Worm (Caenorhabditis elegans) whole organism, L1 larva: ENCODE results near the gene asd-1.
A peak's percentile ranks its signal among the peaks of the same experiment; 100 is the strongest.

Source experiments
- C16A3.4 ChIP-seq: fragments of 150-350 bp; optimal IDR thresholded peaks from 2 replicates; lab custom pipeline; 2014; ENCODE audit warnings: missing biosample characterization, missing genetic modification characterization
- F16B12.6 ChIP-seq: fragments of 150-350 bp; optimal IDR thresholded peaks from 2 replicates; lab custom pipeline; 2014; ENCODE audit warnings: missing biosample characterization, missing genetic modification characterization
- alr-1 ChIP-seq: fragments of 200-800 bp; sonication (Bioruptor generic); optimal IDR thresholded peaks from 2 replicates; lab custom pipeline; 2018; ENCODE audit warnings: borderline replicate concordance, mild to moderate bottlenecking, missing genetic modification characterization, missing compliant biosample characterization
- ama-1 ChIP-seq: fragments of 150-350 bp; optimal IDR thresholded peaks from 2 replicates; lab custom pipeline; 2014
- ceh-63 ChIP-seq: fragments of 200-800 bp; sonication (Bioruptor generic); optimal IDR thresholded peaks from 2 replicates; lab custom pipeline; 2018; ENCODE audit warnings: mild to moderate bottlenecking, missing genetic modification characterization, missing compliant biosample characterization
- ceh-90 ChIP-seq: sonication (generic microtip); optimal IDR thresholded peaks from 2 replicates; lab custom pipeline; 2016; ENCODE audit warnings: missing genetic modification characterization, missing compliant biosample characterization
- dpl-1 ChIP-seq, 3 experiments: fragments of 150-350 bp in 2 of 3; sonication (generic microtip) in 1 of 3; optimal IDR thresholded peaks; 2 replicates each; lab custom pipeline; 2014 to 2017; ENCODE audit warnings: missing biosample characterization in 3 of 3, missing genetic modification characterization in 3 of 3, missing genetic modification reagents in 3 of 3
- efl-1 ChIP-seq, 4 experiments: fragments of 150-350 bp; optimal IDR thresholded peaks in 3 of 4; peaks in 1 of 4; 1 replicate in 1 of 4; 2 replicates in 3 of 4; lab custom pipeline; 2014; ENCODE audit warnings: missing biosample characterization in 2 of 4, missing genetic modification characterization in 2 of 4, missing genetic modification reagents in 2 of 4
- egl-13 ChIP-seq: sonication (generic microtip); optimal IDR thresholded peaks from 2 replicates; lab custom pipeline; 2016; ENCODE audit warnings: missing genotype, missing genetic modification reagents, missing genetic modification characterization, missing compliant biosample characterization
- elt-3 ChIP-seq, 6 experiments: fragments of 150-350 bp in 1 of 6; sonication (generic microtip); optimal IDR thresholded peaks; 2 replicates each; lab custom pipeline; 2017 to 2018; ENCODE audit warnings: missing biosample characterization in 6 of 6, missing genetic modification characterization in 6 of 6, inconsistent platforms in 1 of 6
- fkh-10 ChIP-seq: sonication (generic microtip); optimal IDR thresholded peaks from 2 replicates; lab custom pipeline; 2017; ENCODE audit warnings: missing biosample characterization, missing genetic modification reagents, missing genetic modification characterization
- fkh-8 ChIP-seq: sonication (generic microtip); optimal IDR thresholded peaks from 2 replicates; lab custom pipeline; 2016; ENCODE audit warnings: mild to moderate bottlenecking, missing genetic modification characterization, missing compliant biosample characterization
- hlh-4 ChIP-seq: sonication (generic microtip); optimal IDR thresholded peaks from 2 replicates; lab custom pipeline; 2016; ENCODE audit warnings: mild to moderate bottlenecking, missing genetic modification characterization, missing compliant biosample characterization
- lir-3 ChIP-seq: sonication (generic microtip); optimal IDR thresholded peaks from 2 replicates; lab custom pipeline; 2016; ENCODE audit warnings: mild to moderate bottlenecking, missing genetic modification characterization, moderate library complexity, missing compliant biosample characterization; ENCODE audit not compliant: poor library complexity
- mep-1 ChIP-seq: fragments of 150-350 bp; optimal IDR thresholded peaks from 2 replicates; lab custom pipeline; 2014; ENCODE audit warnings: missing biosample characterization, missing genetic modification characterization
- nhr-19 ChIP-seq: fragments of 200-800 bp; sonication (Bioruptor generic); conservative IDR thresholded peaks from 2 replicates; pipeline ENCODE4 v1.3.6; 2022; ENCODE audit warnings: missing genetic modification characterization, missing compliant biosample characterization
- nhr-47 ChIP-seq: sonication (generic microtip); optimal IDR thresholded peaks from 2 replicates; lab custom pipeline; 2016; ENCODE audit warnings: mild to moderate bottlenecking, missing genetic modification characterization, moderate library complexity, missing compliant biosample characterization
- nhr-76 ChIP-seq: sonication (generic microtip); optimal IDR thresholded peaks from 2 replicates; lab custom pipeline; 2017; ENCODE audit warnings: missing biosample characterization, missing genetic modification characterization
- nhr-85 ChIP-seq: sonication (generic microtip); peaks from one replicate; lab custom pipeline; 2016; ENCODE audit warnings: missing genetic modification characterization, inconsistent platforms, missing compliant biosample characterization
- pag-3 ChIP-seq: sonication (generic microtip); optimal IDR thresholded peaks from 2 replicates; lab custom pipeline; 2017; ENCODE audit warnings: missing genetic modification characterization, mild to moderate bottlenecking, missing compliant biosample characterization, antibody characterized with exemption, borderline replicate concordance; ENCODE audit not compliant: insufficient read depth
- pax-3 ChIP-seq: fragments of 200-800 bp; sonication (Bioruptor generic); optimal IDR thresholded peaks from 2 replicates; lab custom pipeline; 2018; ENCODE audit warnings: mild to moderate bottlenecking, missing genetic modification characterization, moderate library complexity, missing compliant biosample characterization
- skn-1 ChIP-seq: fragments of 150-350 bp; optimal IDR thresholded peaks from 2 replicates; lab custom pipeline; 2014; ENCODE audit warnings: missing biosample characterization, missing genetic modification characterization
- snpc-4 ChIP-seq: fragments of 150-350 bp; optimal IDR thresholded peaks from 2 replicates; lab custom pipeline; 2014; ENCODE audit warnings: missing biosample characterization, missing genetic modification characterization
- sox-4 ChIP-seq: sonication (generic microtip); optimal IDR thresholded peaks from 2 replicates; lab custom pipeline; 2016; ENCODE audit warnings: missing genetic modification characterization, missing compliant biosample characterization
- sptf-1 ChIP-seq: fragments of 150-350 bp; optimal IDR thresholded peaks from 2 replicates; lab custom pipeline; 2014; ENCODE audit warnings: missing biosample characterization, missing genetic modification characterization
- tbx-2 ChIP-seq: sonication (generic microtip); optimal IDR thresholded peaks from 2 replicates; lab custom pipeline; 2016; ENCODE audit warnings: missing genetic modification characterization, missing compliant biosample characterization
- tlp-1 ChIP-seq: fragments of 150-350 bp; optimal IDR thresholded peaks from 2 replicates; lab custom pipeline; 2014; ENCODE audit warnings: missing biosample characterization, missing genetic modification characterization
- unc-98 ChIP-seq: fragments of 200-800 bp; sonication (Bioruptor generic); IDR thresholded peaks from 2 replicates; pipeline ENCODE4 v1.3.6; 2022; ENCODE audit warnings: missing genetic modification characterization, missing compliant biosample characterization
- xbp-1 ChIP-seq: sonication (generic microtip); optimal IDR thresholded peaks from 2 replicates; lab custom pipeline; 2016; ENCODE audit warnings: missing genetic modification characterization, missing compliant biosample characterization
- zip-4 ChIP-seq: fragments of 200-800 bp; sonication (Bioruptor generic); optimal IDR thresholded peaks from 2 replicates; lab custom pipeline; 2018; ENCODE audit warnings: mild to moderate bottlenecking, missing genetic modification characterization, moderate library complexity, missing compliant biosample characterization
- ztf-11 ChIP-seq, 2 experiments: sonication (generic microtip); optimal IDR thresholded peaks; 2 replicates each; lab custom pipeline; 2016 to 2017; ENCODE audit warnings: missing genetic modification characterization in 2 of 2, missing biosample characterization in 1 of 2, missing compliant biosample characterization in 1 of 2

Gene asd-1

DNA sequence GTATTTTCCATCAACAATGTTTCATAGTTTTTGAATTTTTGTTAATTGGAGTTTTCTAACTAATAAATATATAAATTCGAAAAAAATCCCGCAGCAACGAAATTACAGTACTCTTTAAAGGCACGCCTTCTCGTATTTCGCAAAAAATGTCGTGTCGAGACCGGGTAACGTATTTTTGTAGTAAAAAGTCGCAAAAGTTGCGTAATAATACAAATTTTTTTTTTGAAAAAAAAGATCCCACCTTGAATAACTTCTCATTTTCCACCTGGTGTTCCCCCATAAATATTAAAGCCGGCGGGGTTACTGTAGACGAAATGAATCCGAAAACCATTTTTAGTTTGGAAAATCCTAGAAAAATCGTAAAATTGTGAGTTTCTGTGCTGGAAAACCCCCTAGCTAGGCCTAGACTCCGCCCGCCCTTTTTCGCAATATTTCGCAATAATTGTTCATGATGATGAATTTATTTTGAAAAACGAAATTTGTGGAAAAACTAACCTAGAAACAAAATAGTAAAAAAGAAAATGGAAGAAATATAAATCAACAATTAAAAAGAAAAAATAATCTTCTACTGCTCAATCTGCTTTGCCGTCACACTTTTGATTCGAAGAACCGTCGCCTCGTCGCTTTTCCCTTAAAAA, 45.3 kb downstream of the asd-1 start, which contains the start of gene F43C1.7:
Gene F43C1.7 (minus strand): TSS at position 351 of the 638 bp plus-strand sequence.
- TF ChIP-seq skn-1 (peak; percentile 66), elt-3 (tag; optimal IDR thresholded peaks at IDR 0.05; lab: Kevin White, UChicago) (no peak), sox-4 (tag; lab: Kevin White, UChicago) (no peak), alr-1 (tag; lab: Kevin White, UChicago) (no peak), snpc-4 (no peak), zip-4 (GFP tag; lab: Kevin White, UChicago) (peak; percentile 30), egl-13 (tag; lab: Kevin White, UChicago) (no peak), fkh-8 (tag; lab: Kevin White, UChicago) (no peak), efl-1 (optimal IDR thresholded peaks at IDR 0.05; lab: Kevin White, UChicago) (no peak), efl-1 (GFP tag; optimal IDR thresholded peaks at IDR 0.05 in 1 of 2; lab: Kevin White, UChicago) (no peak), nhr-47 (tag; lab: Kevin White, UChicago) (no peak), F16B12.6 (no peak), C16A3.4 (tag; lab: Kevin White, UChicago) (no peak)
- TF ChIP-seq, all 84 proteins: peak for 2

DNA sequence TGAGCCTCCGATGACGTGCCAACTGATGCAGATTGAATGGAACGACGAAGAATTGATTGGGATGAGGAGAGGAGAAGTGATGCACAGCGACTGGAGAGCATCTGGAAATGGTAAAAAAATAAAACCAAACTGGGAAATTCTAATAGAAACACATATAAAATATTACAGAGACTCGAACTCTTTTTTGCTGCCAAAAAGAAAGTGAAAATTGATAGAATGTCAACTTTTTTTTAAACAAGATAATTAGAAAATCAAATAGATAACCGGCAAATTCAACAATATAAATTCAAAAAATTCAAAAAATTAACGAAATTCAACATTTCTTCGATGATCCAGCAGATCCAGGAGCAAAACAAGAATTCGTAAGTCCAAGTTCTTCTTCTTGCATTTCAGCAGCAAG, 46.4 kb downstream of the asd-1 start, which contains the start of gene mrpl-21:
Gene mrpl-21 (minus strand): TSS at position 101 of the 400 bp plus-strand sequence.
- TF ChIP-seq elt-3 (tag; optimal IDR thresholded peaks at IDR 0.05; lab: Kevin White, UChicago) (no peak), ceh-90 (tag; lab: Kevin White, UChicago) (no peak), pax-3 (tag; lab: Kevin White, UChicago) (no peak), fkh-10 (GFP tag; lab: Kevin White, UChicago) (no peak), tlp-1 (no peak), nhr-47 (tag; lab: Kevin White, UChicago) (no peak), tbx-2 (tag; lab: Kevin White, UChicago) (no peak), ceh-63 (GFP tag; lab: Kevin White, UChicago) (no peak), nhr-85 (tag; lab: Kevin White, UChicago) (peak; percentile 2), hlh-4 (tag; lab: Kevin White, UChicago) (no peak), unc-98 (GFP tag; lab: Robert Waterston, UW) (no peak), nhr-19 (GFP tag; lab: Robert Waterston, UW) (no peak), mep-1 (tag; lab: Kevin White, UChicago) (no peak), efl-1 (optimal IDR thresholded peaks at IDR 0.05; lab: Kevin White, UChicago) (no peak), efl-1 (GFP tag; optimal IDR thresholded peaks at IDR 0.05 in 1 of 2; lab: Kevin White, UChicago) (peak in 1 of 2 experiments; percentile 31)

ce11 chrIII:4244285-4244684, 47.2 kb downstream of the asd-1 start, which contains the start of gene zhit-2:
TSS of gene zhit-2 (minus strand) at chrIII:4244385.
- TF ChIP-seq C16A3.4 (tag; lab: Kevin White, UChicago) (no peak), ama-1 (lab: Kevin White, UChicago) (no peak), lir-3 (tag; lab: Kevin White, UChicago) (no peak), nhr-47 (tag; lab: Kevin White, UChicago) (no peak), pag-3 (tag; lab: Kevin White, UChicago) (no peak), ztf-11 (tag; optimal IDR thresholded peaks at IDR 0.05; lab: Kevin White, UChicago) (no peak), nhr-76 (tag; lab: Kevin White, UChicago) (no peak), sptf-1 (tag; lab: Kevin White, UChicago) (no peak)

DNA sequence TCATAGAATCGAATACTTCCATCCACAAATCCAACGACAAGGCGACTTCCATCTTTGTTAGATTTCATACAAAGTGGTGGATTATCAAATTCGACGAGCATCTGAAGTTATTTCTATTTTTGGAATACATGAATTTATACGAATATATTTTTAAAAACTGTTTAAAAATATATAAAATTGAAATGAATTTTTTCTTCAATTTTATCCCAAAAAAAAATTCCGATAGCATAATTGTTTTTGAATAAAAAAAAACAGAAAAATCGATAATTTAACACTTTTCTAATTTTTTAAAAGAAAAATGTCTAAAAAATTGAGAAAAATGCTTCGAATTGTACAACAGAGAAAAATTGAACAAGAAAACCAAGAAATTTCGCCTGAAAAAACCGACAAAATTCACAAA, 50.5 kb downstream of the asd-1 start, which contains the start of gene Y44F5A.1:
Gene Y44F5A.1 (minus strand): TSS at position 101 of the 400 bp plus-strand sequence.
- TF ChIP-seq dpl-1 (GFP tag; optimal IDR thresholded peaks at IDR 0.05; lab: Kevin White, UChicago) (no peak), xbp-1 (no peak)
